Worm (Caenorhabditis elegans): ENCODE data around the gene swt-4.

- no peak for TF ChIP-seq B0310.2 (tag; optimal IDR thresholded peaks at IDR 0.05)
- no peak for TF ChIP-seq flt-1 (GFP tag; IDR thresholded peaks at IDR 0.05)
- no peak for TF ChIP-seq aly-1 (tag; optimal IDR thresholded peaks at IDR 0.05)
- no peak for TF ChIP-seq tra-4 (tag; optimal IDR thresholded peaks at IDR 0.05)
- no peak for TF ChIP-seq hnd-1 (tag; optimal IDR thresholded peaks at IDR 0.05)
- no peak for TF ChIP-seq ets-7 (tag; optimal IDR thresholded peaks at IDR 0.05)
- no peak for TF ChIP-seq ama-1 (optimal IDR thresholded peaks at IDR 0.05)
- no peak for TF ChIP-seq sea-1 (GFP tag; conservative IDR thresholded peaks at IDR 0.05)
- no peak for TF ChIP-seq ceh-13 (GFP tag; optimal IDR thresholded peaks at IDR 0.05)
- TF ChIP-seq ceh-36 (tag; optimal IDR thresholded peaks at IDR 0.05) = no peak
- no peak for TF ChIP-seq hmbx-1 (tag; optimal IDR thresholded peaks at IDR 0.05)
- TF ChIP-seq hmg-4 (GFP tag; optimal IDR thresholded peaks at IDR 0.05) = no peak
- no peak for TF ChIP-seq tbx-37 (GFP tag; conservative IDR thresholded peaks at IDR 0.05)
These were observed 23.9 kb upstream of the swt-4 start for ce11 chrIII:10652833-10653232.

Measured in whole organism, early embryonic.